Worm (Caenorhabditis elegans): ENCODE results near the gene C23G10.11.

Gene C23G10.11

DNA sequence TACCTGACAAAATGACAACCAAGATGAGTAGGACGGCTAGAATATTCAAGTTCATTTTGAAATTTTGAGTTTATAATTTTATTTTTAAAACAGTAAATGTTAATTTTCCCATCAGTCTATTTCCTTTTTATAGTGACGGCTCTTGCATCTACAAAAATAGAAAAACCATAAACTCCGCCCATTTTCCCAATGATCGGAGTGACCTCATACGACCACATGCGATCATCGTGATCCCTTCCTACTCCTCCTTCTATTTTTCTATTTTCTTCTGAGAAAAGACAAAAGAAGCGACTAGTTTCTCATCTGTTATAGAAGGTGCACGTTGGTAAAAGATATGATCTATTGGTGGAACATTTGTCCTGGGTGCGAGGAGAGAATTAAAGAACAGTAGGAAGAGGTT lies at the start of gene C23G10.11:
C23G10.11 (minus strand) TSS at position 101 of the 400 bp plus-strand sequence.
- TF ChIP-seq nhr-28 (tag; optimal IDR thresholded peaks at IDR 0.05): peak; percentile 12
- TF ChIP-seq hlh-11 (tag; optimal IDR thresholded peaks at IDR 0.05): no peak
- no peak for TF ChIP-seq nhr-76 (tag; optimal IDR thresholded peaks at IDR 0.05)
- TF ChIP-seq ztf-7 (tag; optimal IDR thresholded peaks at IDR 0.05): no peak

DNA sequence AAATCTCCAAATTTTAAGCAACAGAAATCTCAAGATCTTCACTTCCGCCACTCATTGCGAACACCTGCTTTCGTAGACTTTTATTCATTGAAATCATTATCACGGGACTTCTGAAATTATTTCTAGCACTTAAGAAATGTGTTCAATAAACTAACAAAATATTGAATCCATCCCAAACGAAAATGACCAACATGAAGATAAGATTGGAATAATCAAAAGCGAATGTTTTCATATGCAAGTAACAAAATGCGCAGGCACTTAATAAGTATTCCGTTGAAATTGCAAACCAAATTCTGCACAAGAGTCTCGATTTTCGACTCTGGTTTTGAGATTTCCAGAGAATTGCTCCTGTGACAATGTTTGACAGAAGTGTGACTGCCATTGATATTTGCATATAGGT lies 49.1 kb upstream of the C23G10.11 start, which contains the start of gene srg-5:
srg-5 (minus strand) TSS at position 101 of the 400 bp plus-strand sequence.
- no peak for TF ChIP-seq mdt-29 (GFP tag; IDR thresholded peaks at IDR 0.05)
- TF ChIP-seq lir-3 (tag; optimal IDR thresholded peaks at IDR 0.05): no peak
- TF ChIP-seq nhr-11 (tag; optimal IDR thresholded peaks at IDR 0.05): no peak
- no peak for TF ChIP-seq mep-1 (tag; optimal IDR thresholded peaks at IDR 0.05)
- no peak for TF ChIP-seq ceh-82 (tag; optimal IDR thresholded peaks at IDR 0.05)
- no peak for TF ChIP-seq lsy-2 (tag; optimal IDR thresholded peaks at IDR 0.05)
- TF ChIP-seq pqm-1 (tag; optimal IDR thresholded peaks at IDR 0.05): no peak
- no peak for TF ChIP-seq spr-3 (GFP tag; optimal IDR thresholded peaks at IDR 0.05)
- no peak for TF ChIP-seq mxl-3 (GFP tag; optimal IDR thresholded peaks at IDR 0.05)
- TF ChIP-seq zip-11 (GFP tag; IDR thresholded peaks at IDR 0.05): no peak
- no peak for TF ChIP-seq hmg-1.1 (GFP tag; IDR thresholded peaks at IDR 0.05)
- TF ChIP-seq tra-1 (GFP tag; IDR thresholded peaks at IDR 0.05): no peak
- no peak for TF ChIP-seq aha-1 (tag)
- TF ChIP-seq lin-38 (GFP tag; IDR thresholded peaks at IDR 0.05): no peak
- TF ChIP-seq vab-7 (GFP tag; IDR thresholded peaks at IDR 0.05): no peak
- no peak for TF ChIP-seq zag-1 (tag; optimal IDR thresholded peaks at IDR 0.05)

DNA sequence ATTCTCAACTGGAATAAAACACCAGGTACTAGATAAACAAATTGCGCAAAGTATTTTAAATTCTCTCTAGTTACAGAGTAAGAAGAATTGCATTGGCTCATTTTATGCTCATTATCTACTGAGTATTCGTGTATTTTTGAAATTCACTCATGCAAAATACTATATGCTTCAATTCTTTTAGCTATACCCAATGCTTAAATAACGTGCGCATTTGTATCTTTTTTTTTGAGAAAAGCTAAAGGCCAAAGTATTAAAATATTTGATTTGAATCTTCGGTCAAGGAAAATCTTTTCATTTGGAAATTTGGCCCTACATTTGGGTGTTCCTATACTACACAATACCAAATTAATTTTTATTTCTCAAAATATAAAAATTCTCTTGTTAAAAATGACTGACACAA lies 46.6 kb upstream of the C23G10.11 start, which contains the start of gene srg-4:
srg-4 (minus strand) TSS at position 101 of the 400 bp plus-strand sequence.
- TF ChIP-seq daf-8 (GFP tag; IDR thresholded peaks at IDR 0.05) (no peak), lir-3 (tag; optimal IDR thresholded peaks at IDR 0.05) (no peak), ceh-20 (GFP tag; IDR thresholded peaks at IDR 0.05) (no peak)

DNA sequence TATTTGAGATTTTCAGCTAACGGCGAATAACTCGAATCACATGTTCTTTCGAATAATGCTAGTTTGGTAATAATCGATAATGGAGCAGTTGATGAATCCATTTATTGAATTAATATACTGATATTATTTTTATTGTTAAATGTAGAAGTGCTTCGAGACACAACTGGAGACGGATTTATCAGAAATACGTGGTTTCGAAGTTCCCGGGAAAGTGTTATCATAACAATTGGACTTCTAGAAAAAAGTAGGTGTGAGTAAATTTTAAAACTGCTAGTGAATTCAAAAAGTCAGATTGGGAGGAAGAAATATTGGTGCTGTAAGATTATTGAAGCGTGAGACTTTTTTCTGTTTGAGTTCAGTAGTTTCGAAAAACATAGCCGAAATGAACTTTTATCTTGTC lies 44.7 kb upstream of the C23G10.11 start, which contains the start of gene srg-2:
srg-2 (minus strand) TSS at position 101 of the 400 bp plus-strand sequence.
- TF ChIP-seq aha-1 (tag) (no peak), egl-43 (GFP tag; IDR thresholded peaks at IDR 0.05) (no peak), unc-39 (tag; optimal IDR thresholded peaks at IDR 0.05) (no peak), aly-2 (tag; optimal IDR thresholded peaks at IDR 0.05) (no peak), spr-3 (GFP tag; optimal IDR thresholded peaks at IDR 0.05) (no peak), T26A8.4 (GFP tag; IDR thresholded peaks at IDR 0.05) (no peak), zag-1 (tag; optimal IDR thresholded peaks at IDR 0.05) (no peak), lin-29 (GFP tag; IDR thresholded peaks at IDR 0.05) (no peak), lin-39 (tag; optimal IDR thresholded peaks at IDR 0.05) (no peak), F37D6.2 (tag; optimal IDR thresholded peaks at IDR 0.05) (no peak), Y5F2A.4 (GFP tag; optimal IDR thresholded peaks at IDR 0.05) (no peak), daf-8 (GFP tag; IDR thresholded peaks at IDR 0.05) (no peak), mdt-29 (GFP tag; IDR thresholded peaks at IDR 0.05) (no peak), pqm-1 (tag; optimal IDR thresholded peaks at IDR 0.05) (no peak), vab-7 (GFP tag; IDR thresholded peaks at IDR 0.05) (no peak), php-3 (GFP tag; IDR thresholded peaks at IDR 0.05) (no peak), lsy-2 (tag; optimal IDR thresholded peaks at IDR 0.05) (no peak)

DNA sequence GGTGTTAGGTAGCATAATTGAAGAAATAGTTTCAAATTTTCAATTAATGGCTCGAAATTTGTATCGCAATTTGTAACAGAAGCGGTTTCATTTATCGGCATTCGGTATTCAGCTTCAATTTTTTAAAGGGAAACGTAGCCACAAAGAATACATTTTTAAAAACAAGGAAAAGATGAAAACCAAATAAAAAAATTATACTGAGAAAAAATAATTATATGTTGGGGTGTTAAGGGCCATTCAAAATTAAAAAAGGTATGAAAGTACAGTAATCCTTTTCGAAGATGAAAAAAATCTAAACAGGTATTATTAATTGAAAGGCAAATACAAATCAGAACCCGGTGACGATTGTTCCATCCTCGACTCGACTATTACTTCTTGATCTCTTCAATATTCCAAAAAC lies 42.9 kb upstream of the C23G10.11 start, which contains the start of gene srg-1:
srg-1 (minus strand) TSS at position 101 of the 400 bp plus-strand sequence.
- TF ChIP-seq mxl-3 (GFP tag; optimal IDR thresholded peaks at IDR 0.05) (no peak), Y75B8A.6 (GFP tag; IDR thresholded peaks at IDR 0.05) (no peak), jun-1 (tag; optimal IDR thresholded peaks at IDR 0.05) (no peak), madf-5 (GFP tag; IDR thresholded peaks at IDR 0.05) (no peak), mep-1 (tag; optimal IDR thresholded peaks at IDR 0.05) (no peak), Y48G9A.11 (GFP tag; IDR thresholded peaks at IDR 0.05) (no peak), F44E2.7 (GFP tag; IDR thresholded peaks at IDR 0.05) (no peak), spr-1 (tag; optimal IDR thresholded peaks at IDR 0.05) (no peak), mdl-1 (tag; optimal IDR thresholded peaks at IDR 0.05) (no peak), dpl-1 (GFP tag; optimal IDR thresholded peaks at IDR 0.05) (no peak), ceh-62 (tag; optimal IDR thresholded peaks at IDR 0.05) (no peak)
